Worm (Caenorhabditis elegans) whole organism, L1 larva: Measurements from ENCODE around the gene F26F12.5.

Source experiments
- C34B4.2 ChIP-seq: sonication (generic microtip); optimal IDR thresholded peaks from 2 replicates; lab custom pipeline; 2017; ENCODE audit warnings: mild to moderate bottlenecking, missing genetic modification characterization, missing compliant biosample characterization
- F16B12.6 ChIP-seq: fragments of 150-350 bp; optimal IDR thresholded peaks from 2 replicates; lab custom pipeline; 2014; ENCODE audit warnings: missing biosample characterization, missing genetic modification characterization
- Y116A8C.19 ChIP-seq: sonication (generic microtip); optimal IDR thresholded peaks from 2 replicates; lab custom pipeline; 2016; ENCODE audit warnings: missing compliant biosample characterization, missing genetic modification characterization, borderline replicate concordance
- aha-1 ChIP-seq: fragments of 150-350 bp; optimal IDR thresholded peaks from 2 replicates; lab custom pipeline; 2014; ENCODE audit warnings: missing biosample characterization, missing genetic modification characterization
- blmp-1 ChIP-seq: fragments of 150-350 bp; optimal IDR thresholded peaks from 2 replicates; lab custom pipeline; 2014; ENCODE audit warnings: missing biosample characterization, missing genetic modification characterization
- ceh-8 ChIP-seq: fragments of 200-800 bp; sonication (Bioruptor generic); optimal IDR thresholded peaks from 2 replicates; lab custom pipeline; 2018; ENCODE audit warnings: mild to moderate bottlenecking, missing genetic modification characterization, moderate library complexity, missing compliant biosample characterization
- ceh-88 ChIP-seq: fragments of 200-800 bp; sonication (Bioruptor generic); IDR thresholded peaks from 2 replicates; pipeline ENCODE4 v1.3.6; 2022; ENCODE audit warnings: missing genetic modification characterization, missing compliant biosample characterization
- ces-1 ChIP-seq: fragments of 150-350 bp; optimal IDR thresholded peaks from 2 replicates; lab custom pipeline; 2014; ENCODE audit warnings: missing biosample characterization, missing genetic modification reagents, missing genetic modification characterization
- dsc-1 ChIP-seq: sonication (generic microtip); optimal IDR thresholded peaks from 2 replicates; lab custom pipeline; 2016; ENCODE audit warnings: mild to moderate bottlenecking, missing genetic modification characterization, missing compliant biosample characterization
- efl-1 ChIP-seq, 4 experiments: fragments of 150-350 bp; optimal IDR thresholded peaks in 3 of 4; peaks in 1 of 4; 1 replicate in 1 of 4; 2 replicates in 3 of 4; lab custom pipeline; 2014; ENCODE audit warnings: missing biosample characterization in 2 of 4, missing genetic modification characterization in 2 of 4, missing genetic modification reagents in 2 of 4
- efl-3 ChIP-seq: fragments of 200-800 bp; sonication (Bioruptor generic); optimal IDR thresholded peaks from 2 replicates; lab custom pipeline; 2018; ENCODE audit warnings: mild to moderate bottlenecking, missing genetic modification characterization, missing compliant biosample characterization
- egl-13 ChIP-seq: sonication (generic microtip); optimal IDR thresholded peaks from 2 replicates; lab custom pipeline; 2016; ENCODE audit warnings: missing genotype, missing genetic modification reagents, missing genetic modification characterization, missing compliant biosample characterization
- elt-3 ChIP-seq, 6 experiments: fragments of 150-350 bp in 1 of 6; sonication (generic microtip); optimal IDR thresholded peaks; 2 replicates each; lab custom pipeline; 2017 to 2018; ENCODE audit warnings: missing biosample characterization in 6 of 6, missing genetic modification characterization in 6 of 6, inconsistent platforms in 1 of 6
- ets-5 ChIP-seq: fragments of 200-800 bp; sonication (Bioruptor generic); IDR thresholded peaks from 2 replicates; pipeline ENCODE4 v1.3.6; 2022; ENCODE audit warnings: missing genetic modification characterization, missing compliant biosample characterization
- fkh-10 ChIP-seq: sonication (generic microtip); optimal IDR thresholded peaks from 2 replicates; lab custom pipeline; 2017; ENCODE audit warnings: missing biosample characterization, missing genetic modification reagents, missing genetic modification characterization
- grh-1 ChIP-seq: fragments of 200-800 bp; sonication (Bioruptor generic); IDR thresholded peaks from 2 replicates; pipeline ENCODE4 v1.3.6; 2022; ENCODE audit warnings: missing genetic modification reagents, missing genetic modification characterization, missing compliant biosample characterization
- hlh-17 ChIP-seq: fragments of 200-800 bp; sonication (Bioruptor generic); optimal IDR thresholded peaks from 2 replicates; lab custom pipeline; 2018; ENCODE audit warnings: missing genetic modification characterization, mild to moderate bottlenecking, missing compliant biosample characterization, moderate library complexity, borderline replicate concordance
- hlh-4 ChIP-seq: sonication (generic microtip); optimal IDR thresholded peaks from 2 replicates; lab custom pipeline; 2016; ENCODE audit warnings: mild to moderate bottlenecking, missing genetic modification characterization, missing compliant biosample characterization
- jun-1 ChIP-seq: fragments of 150-350 bp; optimal IDR thresholded peaks from 2 replicates; lab custom pipeline; 2014; ENCODE audit warnings: missing biosample characterization, missing genetic modification reagents, missing genetic modification characterization
- lin-13 ChIP-seq: fragments of 150-350 bp; optimal IDR thresholded peaks from 2 replicates; lab custom pipeline; 2014; ENCODE audit warnings: missing biosample characterization, missing genetic modification reagents, missing genetic modification characterization
- lin-14 ChIP-seq: fragments of 200-800 bp; sonication (Bioruptor generic); optimal IDR thresholded peaks from 2 replicates; lab custom pipeline; 2018; ENCODE audit warnings: mild to moderate bottlenecking, missing genetic modification characterization, moderate library complexity, missing compliant biosample characterization
- lin-15B ChIP-seq: fragments of 150-350 bp; sonication (generic microtip); optimal IDR thresholded peaks from 3 replicates; lab custom pipeline; 2014; ENCODE audit warnings: missing biosample characterization, missing genetic modification characterization
- lin-35 ChIP-seq, 2 experiments: fragments of 150-350 bp; optimal IDR thresholded peaks; 2 replicates each; lab custom pipeline; 2014; ENCODE audit warnings: missing biosample characterization in 2 of 2, missing genetic modification characterization in 2 of 2, missing genetic modification reagents in 2 of 2
- lir-3 ChIP-seq: sonication (generic microtip); optimal IDR thresholded peaks from 2 replicates; lab custom pipeline; 2016; ENCODE audit warnings: mild to moderate bottlenecking, missing genetic modification characterization, moderate library complexity, missing compliant biosample characterization; ENCODE audit not compliant: poor library complexity
- lsy-2 ChIP-seq, 2 experiments: fragments of 150-350 bp; optimal IDR thresholded peaks; 2 replicates each; lab custom pipeline; 2014; ENCODE audit warnings: missing biosample characterization in 2 of 2, missing genetic modification characterization in 2 of 2
- mdl-1 ChIP-seq, 2 experiments: fragments of 150-350 bp; optimal IDR thresholded peaks; 2 replicates each; lab custom pipeline; 2014 to 2017; ENCODE audit warnings: missing biosample characterization in 2 of 2, missing genetic modification characterization in 2 of 2, inconsistent platforms in 1 of 2
- mef-2 ChIP-seq: fragments of 150-350 bp; optimal IDR thresholded peaks from 2 replicates; lab custom pipeline; 2014; ENCODE audit warnings: missing biosample characterization, missing genetic modification characterization
- nhr-11 ChIP-seq: fragments of 150-350 bp; optimal IDR thresholded peaks from 2 replicates; lab custom pipeline; 2014; ENCODE audit warnings: missing biosample characterization, missing genetic modification characterization
- nhr-19 ChIP-seq: fragments of 200-800 bp; sonication (Bioruptor generic); conservative IDR thresholded peaks from 2 replicates; pipeline ENCODE4 v1.3.6; 2022; ENCODE audit warnings: missing genetic modification characterization, missing compliant biosample characterization
- nhr-71 ChIP-seq: sonication (generic microtip); optimal IDR thresholded peaks from 2 replicates; lab custom pipeline; 2016; ENCODE audit warnings: mild to moderate bottlenecking, missing genetic modification characterization, moderate library complexity, missing compliant biosample characterization
- nhr-76 ChIP-seq: sonication (generic microtip); optimal IDR thresholded peaks from 2 replicates; lab custom pipeline; 2017; ENCODE audit warnings: missing biosample characterization, missing genetic modification characterization
- nhr-77 ChIP-seq: fragments of 150-350 bp; optimal IDR thresholded peaks from 2 replicates; lab custom pipeline; 2014; ENCODE audit warnings: missing biosample characterization, missing genetic modification characterization
- nhr-85 ChIP-seq: sonication (generic microtip); peaks from one replicate; lab custom pipeline; 2016; ENCODE audit warnings: missing genetic modification characterization, inconsistent platforms, missing compliant biosample characterization
- nhr-90 ChIP-seq: sonication (generic microtip); optimal IDR thresholded peaks from 2 replicates; lab custom pipeline; 2016; ENCODE audit warnings: mild to moderate bottlenecking, missing genetic modification characterization, missing compliant biosample characterization; ENCODE audit not compliant: poor library complexity
- pqm-1 ChIP-seq: sonication (generic microtip); optimal IDR thresholded peaks from 3 replicates; lab custom pipeline; 2017; ENCODE audit warnings: missing biosample characterization, missing genetic modification characterization
- rnt-1 ChIP-seq: sonication (generic microtip); optimal IDR thresholded peaks from 2 replicates; lab custom pipeline; 2016; ENCODE audit warnings: mild to moderate bottlenecking, missing genetic modification characterization, moderate library complexity, missing compliant biosample characterization
- skn-1 ChIP-seq: fragments of 150-350 bp; optimal IDR thresholded peaks from 2 replicates; lab custom pipeline; 2014; ENCODE audit warnings: missing biosample characterization, missing genetic modification characterization
- snpc-4 ChIP-seq: fragments of 150-350 bp; optimal IDR thresholded peaks from 2 replicates; lab custom pipeline; 2014; ENCODE audit warnings: missing biosample characterization, missing genetic modification characterization
- snu-23 ChIP-seq: sonication (generic microtip); optimal IDR thresholded peaks from 2 replicates; lab custom pipeline; 2016; ENCODE audit warnings: missing genetic modification characterization, missing compliant biosample characterization
- sptf-1 ChIP-seq: fragments of 150-350 bp; optimal IDR thresholded peaks from 2 replicates; lab custom pipeline; 2014; ENCODE audit warnings: missing biosample characterization, missing genetic modification characterization
- sup-37 ChIP-seq: fragments of 200-800 bp; sonication (Bioruptor generic); optimal IDR thresholded peaks from 2 replicates; lab custom pipeline; 2018; ENCODE audit warnings: mild to moderate bottlenecking, missing genetic modification characterization, missing compliant biosample characterization
- swsn-7 ChIP-seq: sonication (generic microtip); optimal IDR thresholded peaks from 2 replicates; lab custom pipeline; 2016; ENCODE audit warnings: missing genetic modification characterization, missing compliant biosample characterization
- unc-130 ChIP-seq: fragments of 150-350 bp; optimal IDR thresholded peaks from 2 replicates; lab custom pipeline; 2017; ENCODE audit warnings: missing biosample characterization, missing genetic modification characterization, inconsistent platforms
- unc-30 ChIP-seq: sonication (generic microtip); optimal IDR thresholded peaks from 2 replicates; lab custom pipeline; 2017; ENCODE audit warnings: missing biosample characterization, missing genetic modification characterization
- vab-15 ChIP-seq: sonication (generic microtip); optimal IDR thresholded peaks from 2 replicates; lab custom pipeline; 2017; ENCODE audit warnings: missing genotype, mild to moderate bottlenecking, missing genetic modification characterization, missing compliant biosample characterization
- xbp-1 ChIP-seq: sonication (generic microtip); optimal IDR thresholded peaks from 2 replicates; lab custom pipeline; 2016; ENCODE audit warnings: missing genetic modification characterization, missing compliant biosample characterization
- ztf-11 ChIP-seq, 2 experiments: sonication (generic microtip); optimal IDR thresholded peaks; 2 replicates each; lab custom pipeline; 2016 to 2017; ENCODE audit warnings: missing genetic modification characterization in 2 of 2, missing biosample characterization in 1 of 2, missing compliant biosample characterization in 1 of 2
- ztf-4 ChIP-seq: fragments of 150-350 bp; optimal IDR thresholded peaks from 2 replicates; lab custom pipeline; 2014; ENCODE audit warnings: missing biosample characterization, missing genetic modification characterization

Gene F26F12.5

DNA sequence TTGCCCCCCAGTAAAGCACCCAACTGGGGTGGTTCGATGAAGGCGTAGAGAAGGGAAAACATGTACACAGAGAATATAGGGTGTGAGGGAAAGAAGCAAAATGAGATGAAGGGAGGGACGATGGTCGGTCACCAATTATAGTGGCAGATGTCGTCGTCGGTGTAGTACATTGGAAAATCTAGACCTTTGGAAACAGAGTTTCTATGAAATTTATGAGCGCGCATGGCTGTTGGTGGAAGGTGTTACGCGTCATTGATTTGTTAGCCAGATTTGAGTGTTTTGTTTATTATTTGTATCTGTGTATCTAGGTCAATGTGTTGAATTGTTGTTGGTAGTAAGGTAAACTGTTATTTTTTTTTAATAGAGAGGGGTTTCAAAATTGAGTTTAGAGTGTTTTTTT lies 18.3 kb downstream of the F26F12.5 start:
- TF ChIP-seq snu-23 = peak; percentile 20
- peak; percentile 61 for TF ChIP-seq nhr-85 (tag; lab: Kevin White, UChicago)
- no peak for TF ChIP-seq F16B12.6 (tag; lab: Kevin White, UChicago)
- TF ChIP-seq lin-14 (GFP tag; lab: Kevin White, UChicago) = peak; percentile 39
- no peak for TF ChIP-seq lin-15B (tag; lab: Kevin White, UChicago)
- no peak for TF ChIP-seq efl-3 (GFP tag; lab: Kevin White, UChicago)
- peak in 1 of 2 experiments; percentile 3 for TF ChIP-seq lin-35 (GFP tag; optimal IDR thresholded peaks at IDR 0.05; lab: Kevin White, UChicago)
- TF ChIP-seq swsn-7 (tag; lab: Kevin White, UChicago) = no peak
- no peak for TF ChIP-seq ceh-8
- no peak for TF ChIP-seq sup-37 (GFP tag; lab: Kevin White, UChicago)
- TF ChIP-seq blmp-1 (tag; lab: Kevin White, UChicago) = peak; percentile 28
- no peak for TF ChIP-seq xbp-1 (tag; lab: Kevin White, UChicago)
- TF ChIP-seq efl-1 (optimal IDR thresholded peaks at IDR 0.05; lab: Kevin White, UChicago) = no peak
- TF ChIP-seq efl-1 (GFP tag; optimal IDR thresholded peaks at IDR 0.05 in 1 of 2; lab: Kevin White, UChicago) = peak in 1 of 2 experiments; percentile 84
- TF ChIP-seq egl-13 (tag; lab: Kevin White, UChicago) = no peak
- no peak for TF ChIP-seq mef-2 (tag; lab: Kevin White, UChicago)
- TF ChIP-seq nhr-19 = no peak
- TF ChIP-seq ztf-11 (tag; optimal IDR thresholded peaks at IDR 0.05; lab: Kevin White, UChicago) = no peak
- no peak for TF ChIP-seq unc-30 (tag; lab: Kevin White, UChicago)
- TF ChIP-seq, all 84 proteins: peak for 6

DNA sequence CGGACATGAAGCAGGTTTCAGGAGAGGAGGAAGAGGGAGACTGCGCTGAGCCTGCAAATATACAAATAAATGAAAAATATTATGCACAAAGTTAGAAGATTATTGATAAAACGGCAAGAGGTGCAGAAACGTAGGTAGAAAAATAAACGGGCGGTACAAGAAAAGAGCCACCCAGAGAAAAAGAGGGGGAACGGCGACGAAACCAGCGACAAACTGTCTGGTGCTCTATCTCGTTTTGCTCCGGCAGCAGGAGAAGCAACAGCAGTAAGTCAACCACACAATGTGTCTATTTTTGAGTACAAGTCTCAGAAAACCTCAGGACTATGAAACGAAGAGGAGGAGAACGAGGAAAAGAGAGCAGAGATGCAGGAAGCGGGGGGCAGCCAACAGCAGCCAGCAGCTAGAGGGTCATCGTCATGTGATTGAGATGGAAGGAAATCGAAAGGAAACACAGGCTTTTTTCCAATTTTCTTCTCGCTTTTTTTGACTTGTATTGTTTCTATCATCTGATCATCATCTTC lies 19.3 kb downstream of the F26F12.5 start, which contains the start of gene F26F12.3:
Gene F26F12.3, minus strand, starts transcription at position 51 of the 521 bp plus-strand sequence.
- TF ChIP-seq dsc-1 (tag; lab: Kevin White, UChicago) (peak; percentile 54), ztf-11 (tag; optimal IDR thresholded peaks at IDR 0.05; lab: Kevin White, UChicago) (no peak), skn-1 (tag; lab: Kevin White, UChicago) (peak; percentile 41), ets-5 (GFP tag; lab: Robert Waterston, UW) (no peak), ceh-88 (no peak; the same call in 1 of the 2 replicates), rnt-1 (tag; lab: Kevin White, UChicago) (peak; percentile 52), swsn-7 (tag; lab: Kevin White, UChicago) (peak; percentile 71), nhr-77 (tag; lab: Kevin White, UChicago) (peak; percentile 67), mef-2 (tag; lab: Kevin White, UChicago) (peak; percentile 49), hlh-17 (GFP tag; lab: Kevin White, UChicago) (no peak), pqm-1 (tag; lab: Kevin White, UChicago) (no peak), jun-1 (tag; lab: Kevin White, UChicago) (peak; percentile 59), grh-1 (GFP tag; lab: Robert Waterston, UW) (no peak), snpc-4 (tag; lab: Kevin White, UChicago) (no peak), mdl-1 (tag; optimal IDR thresholded peaks at IDR 0.05; lab: Kevin White, UChicago) (peak in 1 of 2 experiments; percentile 85), lir-3 (tag; lab: Kevin White, UChicago) (peak; percentile 44), aha-1 (tag; lab: Kevin White, UChicago) (no peak), egl-13 (tag; lab: Kevin White, UChicago) (peak; percentile 69), sup-37 (GFP tag; lab: Kevin White, UChicago) (no peak), nhr-76 (tag; lab: Kevin White, UChicago) (no peak), nhr-19 (peak; percentile 69; the same call in 1 of the 2 replicates), C34B4.2 (tag; lab: Kevin White, UChicago) (no peak), ces-1 (GFP tag; lab: Kevin White, UChicago) (no peak), Y116A8C.19 (tag; lab: Kevin White, UChicago) (no peak), lin-13 (GFP tag; lab: Kevin White, UChicago) (peak; percentile 59), efl-3 (GFP tag; lab: Kevin White, UChicago) (no peak), lin-35 (GFP tag; optimal IDR thresholded peaks at IDR 0.05; lab: Kevin White, UChicago) (peak; percentile 53 to 59), hlh-4 (no peak), elt-3 (tag; optimal IDR thresholded peaks at IDR 0.05; lab: Kevin White, UChicago) (no peak), vab-15 (no peak), lsy-2 (tag; optimal IDR thresholded peaks at IDR 0.05; lab: Kevin White, UChicago) (peak; percentile 58 to 71), sptf-1 (no peak), nhr-90 (tag; lab: Kevin White, UChicago) (peak; percentile 20), nhr-71 (tag; lab: Kevin White, UChicago) (peak; percentile 88), ztf-4 (tag; lab: Kevin White, UChicago) (no peak), unc-130 (peak; percentile 50), F16B12.6 (tag; lab: Kevin White, UChicago) (peak; percentile 5), nhr-11 (no peak), efl-1 (optimal IDR thresholded peaks at IDR 0.05; lab: Kevin White, UChicago) (peak; percentile 24 to 42), efl-1 (GFP tag; optimal IDR thresholded peaks at IDR 0.05 in 1 of 2; lab: Kevin White, UChicago) (peak; percentile 23 to 93), fkh-10 (GFP tag; lab: Kevin White, UChicago) (peak; percentile 76)
